Fruit fly (Drosophila melanogaster): Measurements from ENCODE around the gene Afti.

Afti gene

DNA sequence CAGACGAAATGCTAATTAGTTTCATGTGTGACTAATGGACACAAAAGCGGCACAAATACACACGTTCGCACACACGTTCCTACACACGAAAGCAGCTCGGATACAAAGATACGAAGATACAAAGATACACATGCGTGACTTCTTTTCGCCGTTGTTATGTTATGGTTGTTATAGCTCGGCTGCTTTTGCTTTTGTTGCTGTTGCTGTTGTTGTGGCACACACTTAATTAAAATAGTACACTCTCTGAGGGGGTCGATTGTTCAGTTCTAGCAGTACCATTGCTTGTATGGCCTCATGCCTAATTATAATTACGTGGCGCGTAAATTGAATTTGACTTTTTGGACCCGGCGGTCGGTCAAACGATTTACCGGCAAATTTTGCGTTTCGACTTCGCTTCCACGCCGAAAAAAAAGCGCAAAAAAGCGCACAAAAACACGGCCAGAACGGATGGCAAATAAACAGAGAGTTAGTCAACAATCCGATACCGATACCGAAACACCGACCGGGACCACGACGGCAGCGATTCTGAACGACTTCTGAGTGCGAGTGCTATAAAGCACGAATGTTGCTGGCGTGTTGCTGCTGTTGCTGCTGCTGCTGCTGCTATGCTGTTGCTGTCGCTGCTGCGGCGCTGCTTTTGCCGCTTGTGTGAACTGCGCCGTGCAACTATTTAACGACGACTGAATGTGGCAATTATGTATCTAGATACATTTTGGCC, 43.2 kb upstream of the Afti start:
- peak in 1 of 2 experiments; percentile 5 for TF ChIP-seq foxo (GFP tag; optimal IDR thresholded peaks at IDR 0.05)
- TF ChIP-seq fru (GFP tag; optimal IDR thresholded peaks at IDR 0.05), result peak; percentile 14
- TF ChIP-seq Myc (optimal IDR thresholded peaks at IDR 0.05), result no peak
- TF ChIP-seq Sp1 (GFP tag; optimal IDR thresholded peaks at IDR 0.05), result no peak
- TF ChIP-seq Jra (GFP tag; optimal IDR thresholded peaks at IDR 0.05), result no peak
- TF ChIP-seq Dfd (GFP tag; optimal IDR thresholded peaks at IDR 0.05), result no peak
- TF ChIP-seq jim (GFP tag; optimal IDR thresholded peaks at IDR 0.05), result no peak
- peak; percentile 2 for TF ChIP-seq h (GFP tag; optimal IDR thresholded peaks at IDR 0.05)
- TF ChIP-seq Vsx2 (GFP tag; optimal IDR thresholded peaks at IDR 0.05; ENCODE audit: partially characterized antibody), result peak; percentile 41
- no peak for TF ChIP-seq CG32264 (GFP tag; optimal IDR thresholded peaks at IDR 0.05)
- peak; percentile 51 for TF ChIP-seq br (GFP tag; optimal IDR thresholded peaks at IDR 0.05)
- TF ChIP-seq sage (GFP tag; optimal IDR thresholded peaks at IDR 0.05), result no peak
- peak; percentile 31 for TF ChIP-seq Hr83 (GFP tag; optimal IDR thresholded peaks at IDR 0.05; ENCODE audit: poor library complexity, severe bottlenecking)
- TF ChIP-seq brk (GFP tag; optimal IDR thresholded peaks at IDR 0.05), result no peak
- TF ChIP-seq GATAd (GFP tag; optimal IDR thresholded peaks at IDR 0.05), result no peak
- TF ChIP-seq dl (GFP tag; optimal IDR thresholded peaks at IDR 0.05; ENCODE audit: insufficient read depth in 1 of 2, partially characterized antibody in 2 of 2), result no peak
- no peak for TF ChIP-seq dmrt93B (GFP tag; optimal IDR thresholded peaks at IDR 0.05)
- TF ChIP-seq ey (GFP tag; optimal IDR thresholded peaks at IDR 0.05), result no peak
- TF ChIP-seq Dif (GFP tag; optimal IDR thresholded peaks at IDR 0.05; ENCODE audit: partially characterized antibody), result peak; percentile 18
- no peak for TF ChIP-seq Rel (GFP tag; optimal IDR thresholded peaks at IDR 0.05)
- peak; percentile 14 for TF ChIP-seq Rel (tag; optimal IDR thresholded peaks at IDR 0.05)
- TF ChIP-seq psq (GFP tag; optimal IDR thresholded peaks at IDR 0.05), result no peak
- TF ChIP-seq OdsH (GFP tag; optimal IDR thresholded peaks at IDR 0.05), result no peak
- TF ChIP-seq sv (GFP tag; optimal IDR thresholded peaks at IDR 0.05), result no peak
- TF ChIP-seq usp (GFP tag; optimal IDR thresholded peaks at IDR 0.05), result no peak
- no peak for TF ChIP-seq dsf (GFP tag; optimal IDR thresholded peaks at IDR 0.05; ENCODE audit: borderline replicate concordance)
- TF ChIP-seq tai (GFP tag; optimal IDR thresholded peaks at IDR 0.05), result no peak
- TF ChIP-seq Hnf4 (GFP tag; optimal IDR thresholded peaks at IDR 0.05), result no peak
- TF ChIP-seq rgr (GFP tag; optimal IDR thresholded peaks at IDR 0.05), result no peak
- no peak for TF ChIP-seq CrebA (GFP tag; optimal IDR thresholded peaks at IDR 0.05; ENCODE audit: borderline replicate concordance)

DNA sequence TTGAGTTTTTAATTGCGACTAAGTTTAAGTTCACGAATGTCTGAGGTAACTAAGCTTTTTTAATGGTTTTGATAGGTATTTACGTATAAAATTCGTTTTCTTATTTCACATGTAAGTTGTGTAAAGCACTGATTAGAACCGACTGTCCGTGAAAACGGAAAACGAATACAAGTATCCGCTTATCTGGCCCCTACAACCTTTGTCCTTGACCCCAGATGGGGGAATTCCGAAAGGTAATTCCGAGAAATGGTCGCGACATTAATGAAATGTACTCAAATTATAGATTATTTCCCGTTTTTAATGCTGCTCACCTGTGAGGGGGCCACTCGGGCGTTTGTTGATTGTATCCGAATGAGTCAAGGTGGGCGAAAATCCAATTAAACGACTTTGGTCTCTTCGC, 40.4 kb upstream of the Afti start:
- TF ChIP-seq Rel (GFP tag; optimal IDR thresholded peaks at IDR 0.05) (no peak), Rel (tag; optimal IDR thresholded peaks at IDR 0.05) (peak; percentile 6), dl (GFP tag; optimal IDR thresholded peaks at IDR 0.05; ENCODE audit: insufficient read depth in 1 of 2, partially characterized antibody in 2 of 2) (no peak), Abd-B (GFP tag; optimal IDR thresholded peaks at IDR 0.05) (no peak)

DNA sequence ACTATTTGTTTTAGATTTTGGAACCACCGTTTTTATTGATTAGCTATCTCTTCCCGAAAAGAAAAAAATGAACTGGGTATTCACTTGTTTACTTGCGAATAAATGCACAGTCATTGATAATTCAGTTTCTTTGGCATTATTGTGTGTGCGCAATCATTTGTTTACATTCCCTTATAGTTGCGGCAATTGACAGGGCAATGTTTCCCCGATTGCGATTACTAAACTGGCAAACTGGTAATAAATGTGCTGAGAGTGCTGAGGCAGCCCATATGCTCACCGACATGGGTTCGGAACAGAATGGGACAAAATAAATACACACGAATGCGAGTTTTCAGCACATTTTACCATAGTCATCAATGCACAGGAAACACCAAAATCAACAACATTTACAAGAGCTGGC, 39.4 kb upstream of the Afti start:
- TF ChIP-seq Dfd (GFP tag; optimal IDR thresholded peaks at IDR 0.05), result no peak
- no peak for TF ChIP-seq GATAd (GFP tag; optimal IDR thresholded peaks at IDR 0.05)
- no peak for TF ChIP-seq Abd-B (GFP tag; optimal IDR thresholded peaks at IDR 0.05)
- TF ChIP-seq br (GFP tag; optimal IDR thresholded peaks at IDR 0.05), result no peak
- TF ChIP-seq Jra (GFP tag; optimal IDR thresholded peaks at IDR 0.05), result no peak
- no peak for TF ChIP-seq usp (GFP tag; optimal IDR thresholded peaks at IDR 0.05)
- no peak for TF ChIP-seq woc (GFP tag; optimal IDR thresholded peaks at IDR 0.05)
- no peak for TF ChIP-seq HLH106 (tag; optimal IDR thresholded peaks at IDR 0.05)
- no peak for TF ChIP-seq sage (GFP tag; optimal IDR thresholded peaks at IDR 0.05)
- no peak for TF ChIP-seq Vsx2 (GFP tag; optimal IDR thresholded peaks at IDR 0.05; ENCODE audit: partially characterized antibody)
- no peak for TF ChIP-seq N (GFP tag; optimal IDR thresholded peaks at IDR 0.05)
- TF ChIP-seq rgr (GFP tag; optimal IDR thresholded peaks at IDR 0.05), result no peak
- TF ChIP-seq pan (optimal IDR thresholded peaks at IDR 0.05), result no peak
- TF ChIP-seq foxo (GFP tag; optimal IDR thresholded peaks at IDR 0.05), result no peak
- TF ChIP-seq h (GFP tag; optimal IDR thresholded peaks at IDR 0.05), result no peak
- TF ChIP-seq Hnf4 (GFP tag; optimal IDR thresholded peaks at IDR 0.05), result no peak
